Worm (Caenorhabditis elegans): Measurements from ENCODE around the gene F32D8.15.

ce11 chrV:10944903-10945302, 41.1 kb downstream of the F32D8.15 start:
- TF ChIP-seq unc-42 (tag; optimal IDR thresholded peaks at IDR 0.05), result peak; percentile 57
- TF ChIP-seq ceh-24 (tag; optimal IDR thresholded peaks at IDR 0.05), result no peak
- no peak for TF ChIP-seq pag-3 (tag; optimal IDR thresholded peaks at IDR 0.05; ENCODE audit: borderline replicate concordance)
- no peak for TF ChIP-seq C08G9.2 (tag; optimal IDR thresholded peaks at IDR 0.05)
- no peak for TF ChIP-seq dmd-4 (tag; optimal IDR thresholded peaks at IDR 0.05; ENCODE audit: borderline replicate concordance)
- TF ChIP-seq pha-4 (tag; optimal IDR thresholded peaks at IDR 0.05), result no peak
- no peak for TF ChIP-seq npax-4 (tag; optimal IDR thresholded peaks at IDR 0.05)
- TF ChIP-seq hlh-6 (tag; optimal IDR thresholded peaks at IDR 0.05), result no peak
- no peak for TF ChIP-seq nfya-1 (tag; optimal IDR thresholded peaks at IDR 0.05)
- TF ChIP-seq unc-55 (GFP tag; optimal IDR thresholded peaks at IDR 0.05), result no peak
- no peak for TF ChIP-seq pqm-1 (tag; optimal IDR thresholded peaks at IDR 0.05)
- TF ChIP-seq ama-1 (optimal IDR thresholded peaks at IDR 0.05), result no peak
- no peak for TF ChIP-seq ceh-6 (GFP tag; optimal IDR thresholded peaks at IDR 0.05)

Measured in whole organism, late embryonic.